Worm (Caenorhabditis elegans): Measurements from ENCODE around the gene chpf-1.

DNA sequence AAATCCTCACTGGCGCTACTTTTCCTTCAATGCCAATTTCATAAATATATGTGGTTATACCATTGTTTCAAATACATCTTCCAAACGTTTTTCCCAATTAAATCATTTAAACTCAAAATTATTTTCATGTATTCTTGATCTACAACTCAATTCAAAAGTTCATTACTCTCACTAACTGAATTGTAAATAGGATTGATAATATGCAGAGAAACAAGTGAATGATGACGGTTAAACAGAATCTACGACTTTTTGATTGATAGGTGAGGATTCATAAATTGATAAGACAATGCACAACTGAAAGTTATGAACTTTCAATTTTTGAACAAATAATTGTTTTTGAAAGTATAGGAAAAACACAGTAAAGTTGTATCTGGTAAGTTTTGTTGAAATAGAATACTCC, 12.0 kb downstream of the chpf-1 start:
- TF ChIP-seq med-1 (GFP tag; optimal IDR thresholded peaks at IDR 0.05; ENCODE audit: insufficient read depth): no peak
- no peak for TF ChIP-seq tab-1 (GFP tag; IDR thresholded peaks at IDR 0.05)
- TF ChIP-seq ztf-23 (GFP tag; IDR thresholded peaks at IDR 0.05): no peak
- no peak for TF ChIP-seq flt-1 (GFP tag; IDR thresholded peaks at IDR 0.05)
- no peak for TF ChIP-seq ref-1 (GFP tag; conservative IDR thresholded peaks at IDR 0.05)
- no peak for TF ChIP-seq T22C8.4 (GFP tag; IDR thresholded peaks at IDR 0.05)
- no peak for TF ChIP-seq klf-2 (GFP tag; conservative IDR thresholded peaks at IDR 0.05)
- no peak for TF ChIP-seq cog-1 (tag; optimal IDR thresholded peaks at IDR 0.05)
